Fruit fly (Drosophila melanogaster) whole organism, embryonic: ENCODE data around the gene Syx5.

Experiments used
- CG11456 ChIP-seq: fragments of 200-800 bp; sonication (Bioruptor generic); IDR thresholded peaks from 3 replicates; pipeline ENCODE4 v1.3.6; 2022; ENCODE audit warnings: missing biosample characterization, missing genetic modification characterization
- CG11504 ChIP-seq: fragments of 200-800 bp; sonication (Bioruptor generic); optimal IDR thresholded peaks from 3 replicates; lab custom pipeline; 2019; ENCODE audit warnings: missing biosample characterization, mild to moderate bottlenecking, missing genetic modification characterization, moderate library complexity
- CG11695 ChIP-seq: fragments of 200-800 bp; sonication (Bioruptor generic); IDR thresholded peaks from 3 replicates; pipeline ENCODE4 v1.3.6; 2022; ENCODE audit warnings: missing biosample characterization, missing genetic modification characterization
- CG12769 ChIP-seq: fragments of 200-800 bp; sonication (Bioruptor generic); optimal IDR thresholded peaks from 2 replicates; lab custom pipeline; 2019; ENCODE audit warnings: missing biosample characterization, mild to moderate bottlenecking, missing genetic modification characterization, moderate library complexity
- CG13894 ChIP-seq: fragments of 200-800 bp; sonication (Bioruptor generic); optimal IDR thresholded peaks from 3 replicates; lab custom pipeline; 2018; ENCODE audit warnings: missing biosample characterization, mild to moderate bottlenecking, missing genetic modification characterization, moderate library complexity
- CG1529 ChIP-seq: fragments of 200-800 bp; sonication (Bioruptor generic); optimal IDR thresholded peaks from 3 replicates; lab custom pipeline; 2018; ENCODE audit warnings: missing biosample characterization, missing genetic modification characterization
- CG31224 ChIP-seq: fragments of 200-800 bp; sonication (Bioruptor generic); IDR thresholded peaks from 2 replicates; pipeline ENCODE4 v1.3.6; 2022; ENCODE audit warnings: missing biosample characterization, missing genetic modification characterization
- CG32767 ChIP-seq: fragments of 200-800 bp; sonication (Bioruptor generic); IDR thresholded peaks from 2 replicates; pipeline ENCODE4 v1.3.6; 2022; ENCODE audit warnings: missing biosample characterization, missing genetic modification characterization
- CG34224 ChIP-seq: fragments of 200-800 bp; sonication (Bioruptor generic); IDR thresholded peaks from 3 replicates; pipeline ENCODE4 v1.3.6; 2022; ENCODE audit warnings: missing biosample characterization, missing genetic modification characterization; ENCODE audit not compliant: partially characterized antibody
- CG4282 ChIP-seq: fragments of 200-800 bp; sonication (Bioruptor generic); optimal IDR thresholded peaks from 2 replicates; lab custom pipeline; 2016; ENCODE audit warnings: missing biosample characterization, missing genetic modification characterization
- CG6254 ChIP-seq: fragments of 200-800 bp; sonication (Bioruptor generic); optimal IDR thresholded peaks from 3 replicates; lab custom pipeline; 2017; ENCODE audit warnings: mild to moderate bottlenecking, missing biosample characterization, missing genetic modification reagents, missing genetic modification characterization
- CG6689 ChIP-seq: fragments of 200-800 bp; sonication (Bioruptor generic); IDR thresholded peaks from 2 replicates; pipeline ENCODE4 v1.3.6; 2022; ENCODE audit warnings: missing biosample characterization, missing genetic modification characterization
- CG7556 ChIP-seq: fragments of 200-800 bp; sonication (Bioruptor generic); optimal IDR thresholded peaks from 2 replicates; lab custom pipeline; 2017; ENCODE audit warnings: missing biosample characterization, mild to moderate bottlenecking, missing genetic modification characterization
- CG9727 ChIP-seq: fragments of 200-800 bp; sonication (Bioruptor generic); optimal IDR thresholded peaks from 3 replicates; lab custom pipeline; 2017; ENCODE audit warnings: missing biosample characterization, mild to moderate bottlenecking, missing genetic modification characterization
- CG9797 ChIP-seq: fragments of 200-800 bp; sonication (Bioruptor generic); optimal IDR thresholded peaks from 3 replicates; lab custom pipeline; 2018; ENCODE audit warnings: missing biosample characterization, mild to moderate bottlenecking, missing genetic modification characterization
- D19B ChIP-seq: fragments of 200-800 bp; sonication (Bioruptor generic); optimal IDR thresholded peaks from 2 replicates; lab custom pipeline; 2017; ENCODE audit warnings: missing biosample characterization, mild to moderate bottlenecking, missing genetic modification characterization
- Deaf1 ChIP-seq: fragments of 200-800 bp; optimal IDR thresholded peaks from 3 replicates; lab custom pipeline; 2019; ENCODE audit warnings: missing biosample characterization, mild to moderate bottlenecking, missing genetic modification characterization, moderate library complexity
- E2f1 ChIP-seq: fragments of 200-800 bp; sonication (Bioruptor generic); IDR thresholded peaks from 2 replicates; pipeline ENCODE4 v1.3.6; 2022; ENCODE audit warnings: missing biosample characterization, missing genetic modification characterization
- Ets65A ChIP-seq: fragments of 200-800 bp; sonication (Bioruptor generic); peaks from one replicate; lab custom pipeline; 2016; ENCODE audit warnings: missing biosample characterization, missing genetic modification characterization
- HHEX ChIP-seq: fragments of 200-800 bp; sonication (Bioruptor generic); optimal IDR thresholded peaks from 3 replicates; lab custom pipeline; 2017; ENCODE audit warnings: missing biosample characterization, mild to moderate bottlenecking, missing genetic modification characterization, missing genetic modification reagents
- Med ChIP-seq: fragments of 200-800 bp; sonication (Bioruptor generic); peaks from one replicate; lab custom pipeline; 2016; ENCODE audit warnings: missing biosample characterization, missing genetic modification characterization, mild to moderate bottlenecking, inconsistent platforms, moderate library complexity
- Mrtf ChIP-seq: fragments of 200-800 bp; sonication (Bioruptor generic); IDR thresholded peaks from 3 replicates; pipeline ENCODE4 v1.3.6; 2022; ENCODE audit warnings: missing biosample characterization, missing genetic modification characterization
- Oli ChIP-seq: fragments of 200-800 bp; sonication (Bioruptor generic); optimal IDR thresholded peaks from 2 replicates; lab custom pipeline; 2018; ENCODE audit warnings: missing biosample characterization, mild to moderate bottlenecking, missing genetic modification characterization, moderate library complexity
- PHDP ChIP-seq: fragments of 200-800 bp; sonication (Bioruptor generic); optimal IDR thresholded peaks from 3 replicates; lab custom pipeline; 2018; ENCODE audit warnings: missing biosample characterization, mild to moderate bottlenecking, missing genetic modification characterization, moderate library complexity
- Sry-δ ChIP-seq: fragments of 200-800 bp; sonication (Bioruptor generic); optimal IDR thresholded peaks from 2 replicates; lab custom pipeline; 2016; ENCODE audit warnings: missing biosample characterization, missing genetic modification characterization
- Trl ChIP-seq, 3 experiments: fragments of >200 bp in 2 of 3; fragments of 200-800 bp in 1 of 3; sonication (Bioruptor generic) in 1 of 3; optimal IDR thresholded peaks; 2 replicates in 1 of 3; 3 replicates in 2 of 3; lab custom pipeline; 2016 to 2017; ENCODE audit warnings: missing biosample characterization in 1 of 3, missing genetic modification characterization in 1 of 3
- abd-A ChIP-seq: fragments of 200-800 bp; sonication (Bioruptor generic); optimal IDR thresholded peaks from 3 replicates; lab custom pipeline; 2019; ENCODE audit warnings: missing biosample characterization, mild to moderate bottlenecking, missing genetic modification characterization, moderate library complexity
- az2 ChIP-seq: fragments of 200-800 bp; sonication (Bioruptor generic); optimal IDR thresholded peaks from 3 replicates; lab custom pipeline; 2016; ENCODE audit warnings: missing biosample characterization, missing genetic modification characterization
- bbx ChIP-seq: fragments of 200-800 bp; sonication (Bioruptor generic); IDR thresholded peaks from 2 replicates; pipeline ENCODE4 v1.3.6; 2022; ENCODE audit warnings: missing biosample characterization, missing genetic modification characterization; ENCODE audit not compliant: partially characterized antibody
- cg ChIP-seq: fragments of 200-800 bp; sonication (Bioruptor generic); optimal IDR thresholded peaks from 3 replicates; lab custom pipeline; 2019; ENCODE audit warnings: missing biosample characterization, mild to moderate bottlenecking, missing genetic modification characterization, moderate library complexity
- chinmo ChIP-seq: fragments of 200-800 bp; sonication (Bioruptor generic); IDR thresholded peaks from 4 replicates; pipeline ENCODE4 v1.3.6; 2022; ENCODE audit warnings: missing biosample characterization, missing genetic modification characterization; ENCODE audit not compliant: partially characterized antibody
- crp ChIP-seq, 2 experiments: fragments of 200-800 bp; sonication (Bioruptor generic); optimal IDR thresholded peaks; 2 replicates in 1 of 2; 3 replicates in 1 of 2; lab custom pipeline; 2017; ENCODE audit warnings: missing biosample characterization in 2 of 2, missing genetic modification characterization in 2 of 2, mild to moderate bottlenecking in 1 of 2, moderate library complexity in 1 of 2
- ewg ChIP-seq: fragments of 200-800 bp; sonication (Bioruptor generic); optimal IDR thresholded peaks from 3 replicates; lab custom pipeline; 2017; ENCODE audit warnings: mild to moderate bottlenecking, missing biosample characterization, missing genetic modification reagents, missing genetic modification characterization
- gfzf ChIP-seq: fragments of 200-800 bp; sonication (Bioruptor generic); optimal IDR thresholded peaks from 2 replicates; lab custom pipeline; 2016; ENCODE audit warnings: missing biosample characterization, mild to moderate bottlenecking, missing genetic modification characterization, moderate library complexity
- ind ChIP-seq: fragments of 200-800 bp; sonication (Bioruptor generic); optimal IDR thresholded peaks from 3 replicates; lab custom pipeline; 2016; ENCODE audit warnings: missing biosample characterization, missing genetic modification characterization
- mam ChIP-seq: fragments of 200-800 bp; sonication (Bioruptor generic); optimal IDR thresholded peaks from 3 replicates; lab custom pipeline; 2016; ENCODE audit warnings: missing biosample characterization, missing genetic modification characterization
- onecut ChIP-seq: fragments of 200-800 bp; sonication (Bioruptor generic); IDR thresholded peaks from 2 replicates; pipeline ENCODE4 v1.3.6; 2022; ENCODE audit warnings: missing biosample characterization, missing genetic modification characterization
- pfk ChIP-seq: fragments of 200-800 bp; sonication (Bioruptor generic); optimal IDR thresholded peaks from 2 replicates; lab custom pipeline; 2018; ENCODE audit warnings: missing biosample characterization, mild to moderate bottlenecking, missing genetic modification characterization, moderate library complexity
- seq ChIP-seq: fragments of 200-800 bp; sonication (Bioruptor generic); IDR thresholded peaks from 2 replicates; pipeline ENCODE4 v1.3.6; 2022; ENCODE audit warnings: missing biosample characterization, missing genetic modification characterization
- slbo ChIP-seq: fragments of 200-800 bp; sonication (Bioruptor generic); IDR thresholded peaks from 2 replicates; pipeline ENCODE4 v1.3.6; 2022; ENCODE audit warnings: missing biosample characterization, missing genetic modification characterization
- ssp ChIP-seq: fragments of 200-800 bp; sonication (Bioruptor generic); IDR thresholded peaks from 2 replicates; pipeline ENCODE4 v1.3.6; 2022; ENCODE audit warnings: missing biosample characterization, missing genetic modification characterization
- tx ChIP-seq: fragments of 200-800 bp; sonication (Bioruptor generic); optimal IDR thresholded peaks from 2 replicates; lab custom pipeline; 2016; ENCODE audit warnings: missing biosample characterization, missing genetic modification characterization
- z ChIP-seq: fragments of 200-800 bp; sonication (Bioruptor generic); IDR thresholded peaks from 3 replicates; pipeline ENCODE4 v1.3.6; 2022; ENCODE audit warnings: missing biosample characterization, missing genetic modification characterization
- zen ChIP-seq: fragments of 200-800 bp; sonication (Bioruptor generic); optimal IDR thresholded peaks from 3 replicates; lab custom pipeline; 2018; ENCODE audit warnings: missing biosample characterization, mild to moderate bottlenecking, missing genetic modification characterization, moderate library complexity

Gene Syx5

DNA sequence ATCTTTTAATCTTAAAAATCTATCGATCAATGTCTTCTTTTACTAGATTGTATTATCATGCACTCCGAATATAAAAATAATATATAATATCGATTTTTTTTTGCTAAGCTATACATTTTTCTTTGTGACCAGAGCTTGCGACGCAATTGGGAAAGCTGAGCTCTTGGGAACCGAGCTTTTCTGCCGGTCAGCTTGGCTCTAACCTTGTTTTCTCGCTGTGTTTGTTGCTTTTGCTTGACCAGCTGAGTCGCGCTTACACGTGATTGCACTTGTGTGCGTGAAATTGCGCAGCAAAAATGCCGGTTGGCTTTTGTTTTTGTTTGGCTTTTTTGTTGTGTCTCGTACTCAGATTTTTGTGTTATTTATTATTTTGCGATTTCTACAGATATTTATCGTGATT, 33.7 kb upstream of the Syx5 start (continued):
- no peak for TF ChIP-seq CG6254 (GFP tag; lab: Kevin White, UChicago)

DNA sequence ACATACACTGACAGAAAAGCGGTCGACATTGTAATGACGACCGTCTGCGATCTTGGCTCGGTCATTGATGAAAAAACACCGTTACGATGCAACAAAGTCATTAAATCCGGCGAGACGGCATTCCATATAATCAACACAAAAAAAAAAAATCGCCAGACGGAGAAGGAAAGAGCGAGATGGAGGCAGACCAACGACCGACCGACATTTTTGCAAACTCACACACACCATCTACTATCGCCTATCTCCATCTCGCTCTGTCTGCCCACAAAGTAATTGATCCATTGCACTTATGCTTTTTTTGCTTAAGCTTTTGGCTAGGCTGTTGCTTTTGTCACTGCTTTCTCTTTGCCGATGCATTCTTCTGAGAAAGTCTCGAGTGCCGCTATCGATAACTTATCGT, 33.0 kb upstream of the Syx5 start:
- TF ChIP-seq Sry-δ (GFP tag; lab: Kevin White, UChicago) (no peak), Ets65A (GFP tag; lab: Kevin White, UChicago) (peak; percentile 66), zen (tag; lab: Kevin White, UChicago) (peak; percentile 70), bbx (GFP tag; lab: Robert Waterston, UW) (no peak), HHEX (no peak)

DNA sequence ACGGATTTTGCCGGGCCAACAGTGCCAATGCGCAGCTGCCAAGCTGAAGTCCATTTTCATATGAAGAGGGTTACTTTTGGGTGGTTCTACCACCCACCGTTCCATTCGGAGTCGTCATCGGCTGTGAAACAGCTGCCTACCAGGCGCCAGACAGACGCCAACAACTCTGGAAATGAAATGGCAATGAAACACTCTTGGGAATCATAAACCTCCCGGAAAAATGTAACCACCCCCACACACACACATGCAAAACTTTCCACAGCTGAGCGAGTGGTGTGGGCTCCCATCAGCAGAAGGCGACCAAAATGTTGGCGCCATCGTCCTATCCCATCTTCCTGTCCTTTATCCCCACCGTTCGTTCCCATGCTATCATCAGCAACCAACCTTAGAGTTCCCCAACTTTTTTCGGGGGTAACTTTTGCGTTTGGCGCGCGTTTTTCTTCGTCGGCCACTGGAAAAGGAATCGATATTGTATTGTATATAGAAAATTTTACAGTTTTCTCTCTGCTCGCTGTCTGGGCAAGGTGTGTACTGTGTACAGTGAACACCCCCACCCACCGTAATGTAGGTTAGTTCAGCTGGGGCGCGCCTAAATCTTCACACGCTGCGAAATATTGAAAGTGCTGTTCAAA, 31.9 kb upstream of the Syx5 start:
- TF ChIP-seq pfk (GFP tag; lab: Kevin White, UChicago) (peak; percentile 98), ewg (GFP tag; lab: Kevin White, UChicago) (peak; percentile 79), CG13894 (tag; lab: Kevin White, UChicago) (peak; percentile 48), crp (GFP tag; optimal IDR thresholded peaks at IDR 0.05; lab: Kevin White, UChicago) (peak in 1 of 2 experiments; percentile 67), CG9797 (no peak), gfzf (no peak), z (GFP tag; lab: Robert Waterston, UW) (0 out of 3 replicates have a peak, but pooled peaks have one; percentile 10), CG1529 (GFP tag; lab: Kevin White, UChicago) (no peak), abd-A (tag; lab: Kevin White, UChicago) (peak; percentile 92), Trl (optimal IDR thresholded peaks at IDR 0.05; lab: Kevin White, UChicago) (peak in 1 of 2 experiments; percentile 2), Trl (GFP tag; optimal IDR thresholded peaks at IDR 0.05; lab: Kevin White, UChicago) (no peak), chinmo (GFP tag; lab: Robert Waterston, UW) (0 out of 4 replicates have a peak, but pooled peaks have one; percentile 35), mam (GFP tag; lab: Kevin White, UChicago) (peak; percentile 3), onecut (GFP tag; lab: Robert Waterston, UW) (peak; percentile 94), Med (peak; percentile 56), Ets65A (GFP tag; lab: Kevin White, UChicago) (peak; percentile 79), CG32767 (GFP tag; lab: Robert Waterston, UW) (peak; percentile 8; the same call in 1 of the 2 replicates), CG9727 (GFP tag; lab: Kevin White, UChicago) (no peak), cg (GFP tag; lab: Kevin White, UChicago) (peak; percentile 25), CG11504 (tag; lab: Kevin White, UChicago) (peak; percentile 16), seq (0 out of 2 replicates have a peak, but pooled peaks have one; percentile 34), CG34224 (0 out of 3 replicates have a peak, but pooled peaks have one; percentile 31), CG31224 (GFP tag; lab: Robert Waterston, UW) (peak; percentile 98), Mrtf (GFP tag; lab: Robert Waterston, UW) (no peak), Deaf1 (tag; lab: Kevin White, UChicago) (peak; percentile 16), HHEX (no peak)

DNA sequence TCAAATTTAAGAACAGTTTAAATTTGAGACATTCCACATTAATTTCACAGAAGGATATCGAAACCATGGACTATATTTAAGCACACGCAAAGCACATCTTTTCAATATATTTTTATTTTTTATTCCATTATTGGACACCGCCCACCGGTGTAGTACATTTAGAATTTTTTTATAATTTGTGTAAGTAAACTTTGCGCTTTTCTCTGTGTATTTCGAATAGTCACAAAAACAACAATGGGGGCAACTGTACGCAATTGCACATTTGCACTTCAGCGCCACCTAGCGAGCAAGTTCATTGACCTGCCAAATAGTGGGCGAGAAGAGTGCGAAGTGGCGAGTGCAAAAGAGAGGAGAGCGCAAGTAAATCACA, 31.4 kb upstream of the Syx5 start:
- TF ChIP-seq CG12769 (tag; lab: Kevin White, UChicago) (peak; percentile 25), PHDP (peak; percentile 70), ind (GFP tag; lab: Kevin White, UChicago) (peak; percentile 11), CG9727 (GFP tag; lab: Kevin White, UChicago) (peak; percentile 63), CG11456 (GFP tag; lab: Robert Waterston, UW) (0 out of 3 replicates have a peak, but pooled peaks have one; percentile 18), E2f1 (GFP tag; lab: Robert Waterston, UW) (peak; percentile 15; the same call in 1 of the 2 replicates), CG11695 (GFP tag; lab: Robert Waterston, UW) (0 out of 3 replicates have a peak, but pooled peaks have one; percentile 51), D19B (GFP tag; lab: Kevin White, UChicago) (peak; percentile 36), CG7556 (GFP tag; lab: Kevin White, UChicago) (peak; percentile 74), slbo (GFP tag; lab: Robert Waterston, UW) (peak; percentile 47), CG4282 (GFP tag; lab: Kevin White, UChicago) (no peak), Oli (peak; percentile 62), az2 (GFP tag; lab: Kevin White, UChicago) (peak; percentile 16), CG6689 (GFP tag; lab: Robert Waterston, UW) (0 out of 2 replicates have a peak, but pooled peaks have one; percentile 32), ssp (GFP tag; lab: Robert Waterston, UW) (peak; percentile 18; the same call in 1 of the 2 replicates), tx (no peak), Sry-δ (GFP tag; lab: Kevin White, UChicago) (no peak)
